Worm (Caenorhabditis elegans): ENCODE data around the gene C05B5.4.

The C05B5.4 gene

ce11 chrIII:10012136-10012535 lies 18.5 kb downstream of the C05B5.4 start, which contains the start of gene C05B5.16:
TSS of gene C05B5.16 (plus strand) at chrIII:10012436.
- TF ChIP-seq ZK546.5 (tag; optimal IDR thresholded peaks at IDR 0.05) (no peak), nhr-43 (tag; optimal IDR thresholded peaks at IDR 0.05; ENCODE audit: poor library complexity, severe bottlenecking) (no peak), daf-12 (tag; optimal IDR thresholded peaks at IDR 0.05) (no peak), tbx-2 (tag; optimal IDR thresholded peaks at IDR 0.05) (no peak), sea-2 (GFP tag; optimal IDR thresholded peaks at IDR 0.05) (no peak), fkh-10 (GFP tag; optimal IDR thresholded peaks at IDR 0.05) (no peak), ceh-16 (tag; optimal IDR thresholded peaks at IDR 0.05) (no peak), nhr-11 (tag; optimal IDR thresholded peaks at IDR 0.05) (no peak), unc-62 (GFP tag; optimal IDR thresholded peaks at IDR 0.05) (no peak), ceh-9 (tag; optimal IDR thresholded peaks at IDR 0.05) (no peak), nhr-237 (tag; optimal IDR thresholded peaks at IDR 0.05) (no peak), skn-1 (tag; optimal IDR thresholded peaks at IDR 0.05) (no peak), egl-27 (tag; optimal IDR thresholded peaks at IDR 0.05) (no peak), ama-1 (optimal IDR thresholded peaks at IDR 0.05) (no peak), aly-2 (tag; optimal IDR thresholded peaks at IDR 0.05) (no peak), nhr-23 (tag; optimal IDR thresholded peaks at IDR 0.05) (no peak), nfya-1 (tag; optimal IDR thresholded peaks at IDR 0.05; ENCODE audit: insufficient read depth) (no peak)

ce11 chrIII:10016413-10017051 lies 22.8 kb downstream of the C05B5.4 start, which contains the start of gene rgs-1:
TSS of gene rgs-1 (minus strand) at chrIII:10016558.
- TF ChIP-seq elt-2 (tag; optimal IDR thresholded peaks at IDR 0.05) (no peak), nhr-237 (tag; optimal IDR thresholded peaks at IDR 0.05) (no peak), nfya-1 (tag; optimal IDR thresholded peaks at IDR 0.05; ENCODE audit: insufficient read depth) (peak; percentile 77), aly-2 (tag; optimal IDR thresholded peaks at IDR 0.05) (no peak), pha-4 (tag; optimal IDR thresholded peaks at IDR 0.05) (peak; percentile 5), snpc-4 (tag; optimal IDR thresholded peaks at IDR 0.05) (peak; percentile 25), skn-1 (tag; optimal IDR thresholded peaks at IDR 0.05) (peak; percentile 21), lin-15B (tag; optimal IDR thresholded peaks at IDR 0.05) (peak; percentile 28), fkh-10 (GFP tag; optimal IDR thresholded peaks at IDR 0.05) (peak; percentile 86), hmg-11 (tag; optimal IDR thresholded peaks at IDR 0.05) (peak; percentile 79)

ce11 chrIII:10018007-10018406 lies 24.3 kb downstream of the C05B5.4 start:
- TF ChIP-seq fkh-10 (GFP tag; optimal IDR thresholded peaks at IDR 0.05) (no peak), ceh-28 (tag; optimal IDR thresholded peaks at IDR 0.05) (no peak)

- no peak for TF ChIP-seq nhr-11 (tag; optimal IDR thresholded peaks at IDR 0.05)
- no peak for TF ChIP-seq nhr-28 (tag; optimal IDR thresholded peaks at IDR 0.05)
- no peak for TF ChIP-seq ceh-82 (tag; optimal IDR thresholded peaks at IDR 0.05)
- TF ChIP-seq mdl-1 (tag; optimal IDR thresholded peaks at IDR 0.05) = no peak
- no peak for TF ChIP-seq nhr-25 (tag; optimal IDR thresholded peaks at IDR 0.05)
- no peak for TF ChIP-seq ceh-28 (tag; optimal IDR thresholded peaks at IDR 0.05)
- no peak for TF ChIP-seq egl-27 (tag; optimal IDR thresholded peaks at IDR 0.05)
- TF ChIP-seq nfya-1 (tag; optimal IDR thresholded peaks at IDR 0.05; ENCODE audit: insufficient read depth) = no peak
- no peak for TF ChIP-seq fkh-2 (tag; optimal IDR thresholded peaks at IDR 0.05)
- no peak for TF ChIP-seq lin-15B (tag; optimal IDR thresholded peaks at IDR 0.05)
- TF ChIP-seq skn-1 (tag; optimal IDR thresholded peaks at IDR 0.05) = no peak
- no peak for TF ChIP-seq pqm-1 (tag; optimal IDR thresholded peaks at IDR 0.05)
- TF ChIP-seq ZK546.5 (tag; optimal IDR thresholded peaks at IDR 0.05) = no peak
- no peak for TF ChIP-seq elt-2 (tag; optimal IDR thresholded peaks at IDR 0.05)
- TF ChIP-seq nhr-237 (tag; optimal IDR thresholded peaks at IDR 0.05) = no peak
- no peak for TF ChIP-seq elt-1 (tag; optimal IDR thresholded peaks at IDR 0.05)
- no peak for TF ChIP-seq zag-1 (tag; optimal IDR thresholded peaks at IDR 0.05)
- no peak for TF ChIP-seq nhr-77 (tag; optimal IDR thresholded peaks at IDR 0.05)
These were observed 29.8 kb downstream of the C05B5.4 start, which contains the start of gene ins-21 for ce11 chrIII:10023452-10023851. TSS of gene ins-21 (plus strand) at chrIII:10023752.

ce11 chrIII:10025989-10026388 lies 32.3 kb downstream of the C05B5.4 start, which contains the start of gene ins-22:
TSS of gene ins-22 (plus strand) at chrIII:10026289.
- no peak for TF ChIP-seq ztf-4 (tag; optimal IDR thresholded peaks at IDR 0.05)
- no peak for TF ChIP-seq nhr-11 (tag; optimal IDR thresholded peaks at IDR 0.05)
- no peak for TF ChIP-seq skn-1 (tag; optimal IDR thresholded peaks at IDR 0.05)
- no peak for TF ChIP-seq ceh-82 (tag; optimal IDR thresholded peaks at IDR 0.05)
- no peak for TF ChIP-seq ztf-11 (tag; optimal IDR thresholded peaks at IDR 0.05)
- no peak for TF ChIP-seq unc-39 (tag; optimal IDR thresholded peaks at IDR 0.05)
- no peak for TF ChIP-seq nhr-237 (tag; optimal IDR thresholded peaks at IDR 0.05)
- TF ChIP-seq lin-15B (tag; optimal IDR thresholded peaks at IDR 0.05) = no peak
- TF ChIP-seq nhr-77 (tag; optimal IDR thresholded peaks at IDR 0.05) = no peak
